Fruit fly (Drosophila melanogaster): ENCODE measurements around the gene Poc1.

The Poc1 gene

dm6 chr3L:13356084-13356693 lies 33.6 kb downstream of the Poc1 start, which contains the start of gene Nplp2 (continued):
- peak; percentile 60; the same call in 1 of the 2 replicates for TF ChIP-seq ranshi (GFP tag; IDR thresholded peaks at IDR 0.05)
- no peak for TF ChIP-seq kni (GFP tag; optimal IDR thresholded peaks at IDR 0.05)
- 0 out of 2 replicates have a peak, but pooled peaks have one; percentile 13 for TF ChIP-seq dimm (GFP tag; IDR thresholded peaks at IDR 0.05)
- TF ChIP-seq zf30C (GFP tag; optimal IDR thresholded peaks at IDR 0.05) = no peak
- TF ChIP-seq CG18599 (GFP tag; optimal IDR thresholded peaks at IDR 0.05) = peak; percentile 62
- TF ChIP-seq zfh1 (GFP tag; IDR thresholded peaks at IDR 0.05) = 0 out of 3 replicates have a peak, but pooled peaks have one; percentile 44
- TF ChIP-seq cato (GFP tag; optimal IDR thresholded peaks at IDR 0.05; ENCODE audit: borderline replicate concordance) = no peak
- TF ChIP-seq CG11696 (GFP tag; IDR thresholded peaks at IDR 0.05) = 0 out of 2 replicates have a peak, but pooled peaks have one; percentile 27
- TF ChIP-seq pnt (GFP tag; optimal IDR thresholded peaks at IDR 0.05) = peak; percentile 1
- TF ChIP-seq CG14667 (GFP tag; IDR thresholded peaks at IDR 0.05) = peak; percentile 31
- no peak for TF ChIP-seq usp (GFP tag; optimal IDR thresholded peaks at IDR 0.05)
- TF ChIP-seq Hsf (GFP tag; optimal IDR thresholded peaks at IDR 0.05) = peak; percentile 44
- TF ChIP-seq Atf-2 (GFP tag; optimal IDR thresholded peaks at IDR 0.05) = no peak
- peak; percentile 41; the same call in 1 of the 4 replicates for TF ChIP-seq Gug (GFP tag; IDR thresholded peaks at IDR 0.05)

dm6 chr3L:13348733-13349132 lies 41.1 kb downstream of the Poc1 start, which contains the start of gene CG17687:
Gene CG17687 (plus strand): TSS chr3L:13349033.
- TF ChIP-seq CG11504 (tag; optimal IDR thresholded peaks at IDR 0.05) (no peak), zfh1 (GFP tag; IDR thresholded peaks at IDR 0.05) (no peak), CG15696 (tag; optimal IDR thresholded peaks at IDR 0.05) (no peak), ci (GFP tag; IDR thresholded peaks at IDR 0.05) (no peak), CG13775 (GFP tag; optimal IDR thresholded peaks at IDR 0.05) (no peak), CG31388 (GFP tag; optimal IDR thresholded peaks at IDR 0.05) (no peak), Trl (optimal IDR thresholded peaks at IDR 0.05) (no peak), Trl (GFP tag; optimal IDR thresholded peaks at IDR 0.05) (no peak), E2f1 (GFP tag; IDR thresholded peaks at IDR 0.05) (no peak), Nf-YB (GFP tag; optimal IDR thresholded peaks at IDR 0.05) (no peak), CG10565 (GFP tag; optimal IDR thresholded peaks at IDR 0.05) (no peak), CG3838 (GFP tag; optimal IDR thresholded peaks at IDR 0.05) (no peak), CG6689 (GFP tag; IDR thresholded peaks at IDR 0.05) (no peak), trh (GFP tag; optimal IDR thresholded peaks at IDR 0.05) (no peak), CG13894 (tag; optimal IDR thresholded peaks at IDR 0.05) (no peak), CG4424 (GFP tag; optimal IDR thresholded peaks at IDR 0.05) (no peak), Sin3A (optimal IDR thresholded peaks at IDR 0.05) (no peak), tin (GFP tag; optimal IDR thresholded peaks at IDR 0.05) (no peak), Atf3 (GFP tag; optimal IDR thresholded peaks at IDR 0.05) (no peak), CG7928 (GFP tag; optimal IDR thresholded peaks at IDR 0.05) (no peak)

Measured in whole organism, embryonic.